Worm (Caenorhabditis elegans): ENCODE measurements around the gene nlp-36.
A peak's percentile ranks its signal among the peaks of the same experiment; 100 is the strongest.

nlp-36 gene

ce11 chrIII:9443417-9444027 is 45.0 kb upstream of the nlp-36 start, which contains the start of gene pir-2:
TSS of gene pir-2 (minus strand) at chrIII:9443634.
- TF ChIP-seq rbr-2 (tag; optimal IDR thresholded peaks at IDR 0.05) (peak; percentile 84), zip-11 (GFP tag; IDR thresholded peaks at IDR 0.05) (no peak), pha-4 (GFP tag; IDR thresholded peaks at IDR 0.05) (peak; percentile 38; the same call in 1 of the 2 replicates), pha-4 (tag; optimal IDR thresholded peaks at IDR 0.05) (no peak), nhr-111 (GFP tag; optimal IDR thresholded peaks at IDR 0.05) (no peak), unc-130 (GFP tag; optimal IDR thresholded peaks at IDR 0.05) (peak; percentile 43), ama-1 (optimal IDR thresholded peaks at IDR 0.05) (peak; percentile 89), hmg-1.1 (GFP tag; IDR thresholded peaks at IDR 0.05) (peak; percentile 81), zfp-3 (GFP tag; conservative IDR thresholded peaks at IDR 0.05) (no peak), dve-1 (tag; optimal IDR thresholded peaks at IDR 0.05; ENCODE audit: insufficient read depth) (peak; percentile 78), dpl-1 (GFP tag; optimal IDR thresholded peaks at IDR 0.05) (peak; percentile 93), spr-3 (GFP tag; optimal IDR thresholded peaks at IDR 0.05) (no peak), dmd-8 (GFP tag; IDR thresholded peaks at IDR 0.05) (no peak), mdt-29 (GFP tag; IDR thresholded peaks at IDR 0.05) (no peak), zag-1 (tag; optimal IDR thresholded peaks at IDR 0.05) (no peak), R02D3.7 (tag; optimal IDR thresholded peaks at IDR 0.05) (no peak), duxl-1 (tag; optimal IDR thresholded peaks at IDR 0.05; ENCODE audit: poor library complexity) (peak; percentile 29), aly-2 (tag; optimal IDR thresholded peaks at IDR 0.05) (no peak), F44E2.7 (GFP tag; IDR thresholded peaks at IDR 0.05) (peak; percentile 63; the same call in 1 of the 2 replicates), nhr-48 (tag; optimal IDR thresholded peaks at IDR 0.05) (peak; percentile 7), pqm-1 (tag; optimal IDR thresholded peaks at IDR 0.05) (no peak), ztf-11 (tag; optimal IDR thresholded peaks at IDR 0.05) (no peak), lin-15B (tag; optimal IDR thresholded peaks at IDR 0.05) (no peak), jun-1 (tag; optimal IDR thresholded peaks at IDR 0.05) (no peak), snpc-1.2 (GFP tag; IDR thresholded peaks at IDR 0.05) (no peak), madf-9 (GFP tag; conservative IDR thresholded peaks at IDR 0.05) (no peak), daf-16 (GFP tag; optimal IDR thresholded peaks at IDR 0.05) (no peak), daf-16 (tag; optimal IDR thresholded peaks at IDR 0.05) (peak; percentile 21), aha-1 (tag) (peak; percentile 71), hlh-11 (tag; optimal IDR thresholded peaks at IDR 0.05) (peak; percentile 92), mxl-2 (GFP tag; conservative IDR thresholded peaks at IDR 0.05) (no peak), hlh-30 (tag; optimal IDR thresholded peaks at IDR 0.05; ENCODE audit: insufficient read depth) (peak; percentile 91), mes-2 (tag; optimal IDR thresholded peaks at IDR 0.05; ENCODE audit: poor library complexity, severe bottlenecking) (peak; percentile 92), ceh-20 (GFP tag; IDR thresholded peaks at IDR 0.05) (0 out of 2 replicates have a peak, but pooled peaks have one; percentile 41), Y105C5A.15 (GFP tag; IDR thresholded peaks at IDR 0.05) (no peak), lsy-2 (tag; optimal IDR thresholded peaks at IDR 0.05) (peak; percentile 64 to 92), ceh-28 (tag; optimal IDR thresholded peaks at IDR 0.05) (peak; percentile 89), attf-4 (tag; optimal IDR thresholded peaks at IDR 0.05) (no peak), nhr-77 (tag; optimal IDR thresholded peaks at IDR 0.05) (peak; percentile 31), Y48G9A.11 (GFP tag; IDR thresholded peaks at IDR 0.05) (no peak), nhr-42 (GFP tag; IDR thresholded peaks at IDR 0.05) (0 out of 2 replicates have a peak, but pooled peaks have one; percentile 44), nhr-10 (tag; optimal IDR thresholded peaks at IDR 0.05) (peak; percentile 26), ztf-7 (tag; optimal IDR thresholded peaks at IDR 0.05) (peak; percentile 46), nhr-28 (tag; optimal IDR thresholded peaks at IDR 0.05) (peak; percentile 69), nhr-76 (tag; optimal IDR thresholded peaks at IDR 0.05) (no peak), daf-12 (tag; optimal IDR thresholded peaks at IDR 0.05) (no peak), lin-29 (GFP tag; IDR thresholded peaks at IDR 0.05) (no peak), F49E8.2 (tag; optimal IDR thresholded peaks at IDR 0.05; ENCODE audit: borderline replicate concordance) (no peak), nhr-237 (tag; optimal IDR thresholded peaks at IDR 0.05) (no peak), F26F4.8 (GFP tag; conservative IDR thresholded peaks at IDR 0.05) (no peak), arid-1 (GFP tag; conservative IDR thresholded peaks at IDR 0.05) (peak; percentile 51; the same call in 1 of the 2 replicates), ZK546.5 (tag; optimal IDR thresholded peaks at IDR 0.05) (no peak)
